Worm (Caenorhabditis elegans) whole organism, midembryonic: ENCODE results near the gene fbxb-11.

Source experiments
- flt-1 ChIP-seq: fragments of 200-800 bp; sonication (Bioruptor generic); IDR thresholded peaks from 2 replicates; pipeline ENCODE4 v1.3.6; 2022; ENCODE audit warnings: missing genetic modification characterization, missing compliant biosample characterization
- klf-2 ChIP-seq: fragments of 200-800 bp; sonication (Bioruptor generic); conservative IDR thresholded peaks from 2 replicates; pipeline ENCODE4 v1.3.6; 2022; ENCODE audit warnings: missing genetic modification reagents, missing genetic modification characterization, missing compliant biosample characterization
- tab-1 ChIP-seq: fragments of 200-800 bp; sonication (Bioruptor generic); IDR thresholded peaks from 2 replicates; pipeline ENCODE4 v1.3.6; 2022; ENCODE audit warnings: missing genetic modification characterization, missing compliant biosample characterization

- TF ChIP-seq klf-2 (GFP tag; lab: Robert Waterston, UW) = no peak
- TF ChIP-seq tab-1 (GFP tag; lab: Robert Waterston, UW) = no peak
- TF ChIP-seq flt-1 (GFP tag; lab: Robert Waterston, UW) = no peak
Measured at ce11 chrII:1694530-1694929, 29.9 kb upstream of the fbxb-11 start, which contains the start of gene fbxc-26.
